Fruit fly (Drosophila melanogaster) whole organism, embryonic: ENCODE measurements around the gene CG6277.

Experiments used
- Abd-B ChIP-seq: fragments of 200-800 bp; sonication (Bioruptor generic); optimal IDR thresholded peaks from 2 replicates; lab custom pipeline; 2018; ENCODE audit warnings: missing biosample characterization, mild to moderate bottlenecking, missing genetic modification characterization, moderate library complexity
- Bdp1 ChIP-seq: fragments of 200-800 bp; sonication (Bioruptor generic); optimal IDR thresholded peaks from 3 replicates; lab custom pipeline; 2016; ENCODE audit warnings: missing biosample characterization, missing genetic modification characterization
- CG11695 ChIP-seq: fragments of 200-800 bp; sonication (Bioruptor generic); IDR thresholded peaks from 3 replicates; pipeline ENCODE4 v1.3.6; 2022; ENCODE audit warnings: missing biosample characterization, missing genetic modification characterization
- CG11696 ChIP-seq: fragments of 200-800 bp; sonication (Bioruptor generic); IDR thresholded peaks from 2 replicates; pipeline ENCODE4 v1.3.6; 2022; ENCODE audit warnings: missing biosample characterization, missing genetic modification characterization
- CG17328 ChIP-seq: fragments of 200-800 bp; sonication (Bioruptor generic); IDR thresholded peaks from 2 replicates; pipeline ENCODE4 v1.3.6; 2022; ENCODE audit warnings: missing biosample characterization, missing genetic modification characterization
- CG17385 ChIP-seq: fragments of 200-800 bp; sonication (Bioruptor generic); optimal IDR thresholded peaks from 3 replicates; lab custom pipeline; 2018; ENCODE audit warnings: missing biosample characterization, mild to moderate bottlenecking, missing genetic modification characterization
- CG32532 ChIP-seq: fragments of 200-800 bp; sonication (Bioruptor generic); IDR thresholded peaks from 2 replicates; pipeline ENCODE4 v1.3.6; 2022; ENCODE audit warnings: missing biosample characterization, missing genetic modification characterization
- CG34422 ChIP-seq: fragments of 200-800 bp; sonication (Bioruptor generic); IDR thresholded peaks from 3 replicates; pipeline ENCODE4 v1.3.6; 2022; ENCODE audit warnings: missing biosample characterization, missing genetic modification characterization
- CG6854 ChIP-seq: fragments of 200-800 bp; sonication (Bioruptor generic); optimal IDR thresholded peaks from 3 replicates; lab custom pipeline; 2017; ENCODE audit warnings: missing biosample characterization, mild to moderate bottlenecking, missing genetic modification characterization
- Mes4 ChIP-seq: fragments of 200-800 bp; sonication (Bioruptor generic); optimal IDR thresholded peaks from 2 replicates; lab custom pipeline; 2016; ENCODE audit warnings: missing biosample characterization, missing genetic modification characterization
- fru ChIP-seq: fragments of >200 bp; optimal IDR thresholded peaks from 2 replicates; lab custom pipeline; 2017
- gsb-n ChIP-seq: fragments of 200-800 bp; sonication (Bioruptor generic); optimal IDR thresholded peaks from 3 replicates; lab custom pipeline; 2018; ENCODE audit warnings: missing biosample characterization, mild to moderate bottlenecking, missing genetic modification characterization
- sc ChIP-seq, 3 experiments: fragments of >200 bp in 2 of 3; fragments of 200-800 bp in 1 of 3; sonication (Bioruptor generic) in 1 of 3; optimal IDR thresholded peaks; 2 replicates in 2 of 3; 3 replicates in 1 of 3; lab custom pipeline; 2017; ENCODE audit warnings: mild to moderate bottlenecking in 1 of 3, missing biosample characterization in 1 of 3, missing genetic modification characterization in 1 of 3, missing genetic modification reagents in 1 of 3

DNA sequence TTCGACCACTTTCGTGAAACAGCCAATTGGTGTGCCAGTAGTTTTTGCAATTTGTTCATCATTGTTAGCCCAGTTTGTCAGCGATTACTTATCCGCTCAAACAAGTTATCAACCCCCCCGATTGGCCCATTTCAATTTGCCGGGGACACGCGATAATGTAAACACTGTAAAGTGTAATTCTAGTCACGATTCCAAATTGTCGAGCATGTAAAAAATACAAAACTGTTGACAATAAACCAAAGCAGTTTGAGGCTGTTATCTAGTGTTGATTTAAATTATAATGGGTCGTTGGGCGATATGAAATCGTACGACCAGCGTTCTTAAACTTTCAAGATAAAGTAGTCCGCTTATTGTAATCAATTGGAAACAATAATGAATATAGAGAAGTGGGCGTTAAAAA is 35.6 kb downstream of the CG6277 start:
- TF ChIP-seq fru (lab: Kevin White, UChicago) (no peak), CG11695 (GFP tag; lab: Robert Waterston, UW) (no peak), sc (optimal IDR thresholded peaks at IDR 0.05; lab: Kevin White, UChicago) (no peak), sc (GFP tag; optimal IDR thresholded peaks at IDR 0.05; lab: Kevin White, UChicago) (no peak), CG34422 (no peak), CG17328 (no peak), CG11696 (no peak), CG32532 (no peak), gsb-n (tag; lab: Kevin White, UChicago) (no peak), Abd-B (GFP tag; lab: Kevin White, UChicago) (no peak), Bdp1 (GFP tag; lab: Kevin White, UChicago) (no peak), CG6854 (GFP tag; lab: Kevin White, UChicago) (no peak), Mes4 (GFP tag; lab: Kevin White, UChicago) (no peak), CG17385 (GFP tag; lab: Kevin White, UChicago) (no peak)
